Worm (Caenorhabditis elegans) whole organism, L1 larva: Measurements from ENCODE around the gene C05C8.7.

Source experiments
- aly-2 ChIP-seq: fragments of 150-350 bp; optimal IDR thresholded peaks from 2 replicates; lab custom pipeline; 2014; ENCODE audit warnings: missing biosample characterization, missing genetic modification characterization
- fkh-10 ChIP-seq: sonication (generic microtip); optimal IDR thresholded peaks from 2 replicates; lab custom pipeline; 2017; ENCODE audit warnings: missing biosample characterization, missing genetic modification reagents, missing genetic modification characterization

DNA sequence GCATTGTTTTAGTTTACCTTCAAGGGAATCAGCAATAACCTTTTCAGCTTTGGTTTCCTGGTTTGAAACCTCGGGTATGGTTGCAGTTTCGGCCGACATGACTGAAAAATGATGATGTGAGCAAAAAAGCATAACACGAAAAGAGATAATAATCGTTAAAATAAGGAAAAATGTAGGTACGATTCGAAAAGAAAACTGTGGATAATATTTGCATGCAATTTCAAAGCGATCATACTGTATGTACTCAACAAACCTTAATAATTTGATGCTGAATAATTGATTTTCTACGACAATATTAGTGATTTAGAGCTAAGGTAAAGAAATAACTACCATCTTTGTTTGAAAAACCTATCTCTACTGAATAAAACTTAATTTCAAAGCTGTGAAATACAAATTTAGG is 50.8 kb downstream of the C05C8.7 start, which contains the start of gene attf-2:
- TF ChIP-seq aly-2 (tag; lab: Kevin White, UChicago) (no peak), fkh-10 (no peak)
